Worm (Caenorhabditis elegans) whole organism, L2 larva: ENCODE data around the gene F38E11.9.

Source experiments
- C34F6.9 ChIP-seq: fragments of 150-350 bp; optimal IDR thresholded peaks from 2 replicates; lab custom pipeline; 2014; ENCODE audit warnings: missing biosample characterization, missing genetic modification characterization
- F13H6.1 ChIP-seq: sonication (generic microtip); optimal IDR thresholded peaks from 2 replicates; lab custom pipeline; 2016; ENCODE audit warnings: missing genetic modification characterization, missing compliant biosample characterization
- R02D3.7 ChIP-seq: fragments of 150-350 bp; optimal IDR thresholded peaks from 2 replicates; lab custom pipeline; 2014; ENCODE audit warnings: missing biosample characterization, missing genetic modification characterization
- Y55F3AM.14 ChIP-seq: fragments of 200-800 bp; sonication (Bioruptor generic); optimal IDR thresholded peaks from 2 replicates; lab custom pipeline; 2018; ENCODE audit warnings: mild to moderate bottlenecking, missing genetic modification characterization, missing compliant biosample characterization
- ZK546.5 ChIP-seq: sonication (generic microtip); optimal IDR thresholded peaks from 2 replicates; lab custom pipeline; 2017; ENCODE audit warnings: missing biosample characterization, missing genetic modification characterization
- alr-1 ChIP-seq: fragments of 150-350 bp; optimal IDR thresholded peaks from 2 replicates; lab custom pipeline; 2014; ENCODE audit warnings: missing biosample characterization, missing genetic modification characterization
- aly-2 ChIP-seq: fragments of 150-350 bp; optimal IDR thresholded peaks from 2 replicates; lab custom pipeline; 2014; ENCODE audit warnings: missing biosample characterization, missing genetic modification characterization
- ama-1 ChIP-seq: fragments of 150-350 bp; optimal IDR thresholded peaks from 2 replicates; lab custom pipeline; 2018; ENCODE audit warnings: inconsistent platforms
- blmp-1 ChIP-seq: sonication (generic microtip); optimal IDR thresholded peaks from 2 replicates; lab custom pipeline; 2017; ENCODE audit warnings: missing genetic modification characterization, mild to moderate bottlenecking, missing compliant biosample characterization, antibody characterized with exemption, moderate library complexity; ENCODE audit not compliant: insufficient read depth
- ceh-16 ChIP-seq: fragments of 150-350 bp; optimal IDR thresholded peaks from 2 replicates; lab custom pipeline; 2014; ENCODE audit warnings: missing biosample characterization, missing genetic modification characterization
- ceh-82 ChIP-seq: fragments of 150-350 bp; optimal IDR thresholded peaks from 2 replicates; lab custom pipeline; 2014; ENCODE audit warnings: missing biosample characterization, missing genetic modification characterization
- crh-2 ChIP-seq: sonication (generic microtip); optimal IDR thresholded peaks from 2 replicates; lab custom pipeline; 2017; ENCODE audit warnings: missing biosample characterization, missing genetic modification characterization
- dmd-4 ChIP-seq: sonication (generic microtip); optimal IDR thresholded peaks from 2 replicates; lab custom pipeline; 2017; ENCODE audit warnings: missing biosample characterization, missing genetic modification characterization
- egl-27 ChIP-seq: sonication (generic microtip); optimal IDR thresholded peaks from 3 replicates; lab custom pipeline; 2017; ENCODE audit warnings: missing biosample characterization, missing genetic modification reagents, missing genetic modification characterization
- elt-1 ChIP-seq: fragments of 150-350 bp; optimal IDR thresholded peaks from 2 replicates; lab custom pipeline; 2014; ENCODE audit warnings: missing biosample characterization, missing genetic modification characterization
- elt-3 ChIP-seq: sonication (generic microtip); optimal IDR thresholded peaks from 2 replicates; lab custom pipeline; 2017; ENCODE audit warnings: missing biosample characterization, missing genetic modification characterization
- fos-1 ChIP-seq: fragments of 150-350 bp; optimal IDR thresholded peaks from 2 replicates; lab custom pipeline; 2014; ENCODE audit warnings: missing biosample characterization, missing genetic modification characterization
- gmeb-1 ChIP-seq: fragments of 150-350 bp; optimal IDR thresholded peaks from 2 replicates; lab custom pipeline; 2014; ENCODE audit warnings: missing biosample characterization, missing genetic modification characterization
- lin-11 ChIP-seq: fragments of 150-350 bp; sonication (generic microtip); optimal IDR thresholded peaks from 2 replicates; lab custom pipeline; 2014; ENCODE audit warnings: missing biosample characterization, missing genetic modification characterization, inconsistent platforms, mixed read lengths
- lin-13 ChIP-seq: fragments of 150-350 bp; optimal IDR thresholded peaks from 2 replicates; lab custom pipeline; 2014; ENCODE audit warnings: missing biosample characterization, missing genetic modification reagents, missing genetic modification characterization
- lin-39 ChIP-seq: fragments of 150-350 bp; optimal IDR thresholded peaks from 2 replicates; lab custom pipeline; 2014; ENCODE audit warnings: missing biosample characterization, missing genetic modification reagents, missing genetic modification characterization
- lsy-2 ChIP-seq, 2 experiments: fragments of 150-350 bp in 1 of 2; sonication (generic microtip) in 1 of 2; optimal IDR thresholded peaks; 2 replicates each; lab custom pipeline; 2014 to 2017; ENCODE audit warnings: missing biosample characterization in 2 of 2, missing genetic modification characterization in 2 of 2
- mab-5 ChIP-seq: fragments of 150-350 bp; optimal IDR thresholded peaks from 2 replicates; lab custom pipeline; 2014; ENCODE audit warnings: missing biosample characterization, missing genetic modification characterization
- mbf-1 ChIP-seq: sonication (generic microtip); optimal IDR thresholded peaks from 2 replicates; lab custom pipeline; 2017; ENCODE audit warnings: missing biosample characterization, missing genetic modification characterization
- mdl-1 ChIP-seq, 2 experiments: fragments of 150-350 bp in 1 of 2; sonication (generic microtip) in 1 of 2; optimal IDR thresholded peaks; 2 replicates each; lab custom pipeline; 2017; ENCODE audit warnings: missing biosample characterization in 2 of 2, missing genetic modification characterization in 2 of 2
- nhr-10 ChIP-seq: sonication (generic microtip); optimal IDR thresholded peaks from 2 replicates; lab custom pipeline; 2017; ENCODE audit warnings: missing biosample characterization, missing genetic modification characterization
- nhr-11 ChIP-seq: fragments of 150-350 bp; optimal IDR thresholded peaks from 2 replicates; lab custom pipeline; 2014; ENCODE audit warnings: missing biosample characterization, missing genetic modification characterization
- nhr-12 ChIP-seq: fragments of 150-350 bp; optimal IDR thresholded peaks from 2 replicates; lab custom pipeline; 2014; ENCODE audit warnings: missing biosample characterization, missing genetic modification characterization
- nhr-21 ChIP-seq: fragments of 150-350 bp; optimal IDR thresholded peaks from 2 replicates; lab custom pipeline; 2014; ENCODE audit warnings: missing biosample characterization, missing genetic modification characterization
- nhr-23 ChIP-seq: fragments of 150-350 bp; optimal IDR thresholded peaks from 2 replicates; lab custom pipeline; 2014; ENCODE audit warnings: missing biosample characterization, missing genetic modification reagents, missing genetic modification characterization
- nhr-237 ChIP-seq: fragments of 150-350 bp; optimal IDR thresholded peaks from 2 replicates; lab custom pipeline; 2014; ENCODE audit warnings: missing biosample characterization, missing genetic modification characterization
- nhr-25 ChIP-seq: fragments of 150-350 bp; sonication (generic microtip); optimal IDR thresholded peaks from 3 replicates; lab custom pipeline; 2014; ENCODE audit warnings: missing biosample characterization, missing genetic modification characterization
- nhr-6 ChIP-seq: fragments of 150-350 bp; optimal IDR thresholded peaks from 2 replicates; lab custom pipeline; 2014; ENCODE audit warnings: missing biosample characterization, missing genetic modification characterization
- nhr-77 ChIP-seq: fragments of 150-350 bp; optimal IDR thresholded peaks from 2 replicates; lab custom pipeline; 2014; ENCODE audit warnings: missing biosample characterization, missing genetic modification characterization
- peb-1 ChIP-seq: fragments of 150-350 bp; optimal IDR thresholded peaks from 2 replicates; lab custom pipeline; 2014; ENCODE audit warnings: missing biosample characterization, missing genetic modification characterization
- sem-4 ChIP-seq: fragments of 150-350 bp; optimal IDR thresholded peaks from 2 replicates; lab custom pipeline; 2014; ENCODE audit warnings: missing biosample characterization, missing genetic modification reagents, missing genetic modification characterization
- skn-1 ChIP-seq: sonication (generic microtip); optimal IDR thresholded peaks from 2 replicates; lab custom pipeline; 2017; ENCODE audit warnings: missing biosample characterization, missing genetic modification characterization
- sma-3 ChIP-seq: sonication (generic microtip); optimal IDR thresholded peaks from 2 replicates; lab custom pipeline; 2016; ENCODE audit warnings: missing genetic modification reagents, missing genetic modification characterization, missing compliant biosample characterization
- sma-9 ChIP-seq, 2 experiments: fragments of 150-350 bp in 1 of 2; sonication (generic microtip) in 1 of 2; optimal IDR thresholded peaks; 2 replicates each; lab custom pipeline; 2014 to 2016; ENCODE audit warnings: missing genetic modification characterization in 2 of 2, mild to moderate bottlenecking in 1 of 2, missing biosample characterization in 1 of 2, missing compliant biosample characterization in 1 of 2, missing genetic modification reagents in 1 of 2, moderate library complexity in 1 of 2
- snpc-4 ChIP-seq: fragments of 150-350 bp; optimal IDR thresholded peaks from 2 replicates; lab custom pipeline; 2014; ENCODE audit warnings: missing biosample characterization, missing genetic modification characterization
- unc-39 ChIP-seq: fragments of 150-350 bp; optimal IDR thresholded peaks from 2 replicates; lab custom pipeline; 2014; ENCODE audit warnings: missing biosample characterization, missing genetic modification characterization
- unc-55 ChIP-seq: fragments of 150-350 bp; sonication (generic microtip); optimal IDR thresholded peaks from 3 replicates; lab custom pipeline; 2014; ENCODE audit warnings: missing biosample characterization, missing genetic modification reagents, missing genetic modification characterization
- unc-62 ChIP-seq: fragments of 150-350 bp; optimal IDR thresholded peaks from 2 replicates; lab custom pipeline; 2014; ENCODE audit warnings: missing biosample characterization, missing genetic modification reagents, missing genetic modification characterization
- zag-1 ChIP-seq: fragments of 150-350 bp; optimal IDR thresholded peaks from 2 replicates; lab custom pipeline; 2014; ENCODE audit warnings: missing biosample characterization, missing genetic modification characterization
- ztf-1 ChIP-seq: fragments of 200-800 bp; sonication (Bioruptor generic); conservative IDR thresholded peaks from 2 replicates; pipeline ENCODE4 v1.3.6; 2022; ENCODE audit warnings: missing genetic modification characterization, missing compliant biosample characterization
- ztf-11 ChIP-seq: sonication (generic microtip); optimal IDR thresholded peaks from 2 replicates; lab custom pipeline; 2017; ENCODE audit warnings: missing biosample characterization, missing genetic modification characterization
- ztf-4 ChIP-seq: fragments of 150-350 bp; optimal IDR thresholded peaks from 2 replicates; lab custom pipeline; 2014; ENCODE audit warnings: missing biosample characterization, missing genetic modification characterization

Gene F38E11.9

DNA sequence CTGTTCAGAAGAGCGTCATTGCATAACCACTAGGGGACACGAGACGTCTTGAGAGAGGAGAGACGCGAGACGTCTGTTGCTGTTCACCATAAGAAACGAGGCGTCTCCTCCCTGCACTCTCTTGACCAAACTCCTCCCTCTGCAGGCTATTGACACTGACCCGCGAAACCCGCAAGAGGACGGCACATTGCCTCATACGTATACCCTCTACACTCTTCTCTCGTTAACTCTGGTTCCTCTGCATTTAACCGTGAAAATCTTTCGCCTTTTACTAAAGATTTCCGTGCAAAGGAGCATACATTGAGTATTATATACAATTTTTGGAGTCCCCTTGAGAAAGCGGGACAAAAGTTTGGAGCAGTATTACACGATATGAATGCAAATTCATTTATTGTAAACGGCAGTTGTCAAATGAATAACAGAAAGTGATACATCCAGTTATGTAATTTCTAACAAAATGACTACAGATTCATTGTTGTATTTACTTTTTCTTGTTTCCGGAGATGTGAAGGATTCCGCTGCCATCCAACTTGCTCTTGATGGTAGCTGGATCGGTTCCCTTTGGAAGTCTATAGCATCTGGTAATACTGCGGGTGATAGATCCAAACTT, 682 bp upstream of the F38E11.9 start (continued):
- peak; percentile 66 to 84 for TF ChIP-seq mdl-1 (tag; optimal IDR thresholded peaks at IDR 0.05; lab: Kevin White, UChicago)
- TF ChIP-seq sma-9 (GFP tag; optimal IDR thresholded peaks at IDR 0.05; lab: Kevin White, UChicago), result peak; percentile 96
- no peak for TF ChIP-seq sma-9 (tag; optimal IDR thresholded peaks at IDR 0.05; lab: Kevin White, UChicago)
- TF ChIP-seq nhr-23 (tag; lab: Kevin White, UChicago), result no peak
- peak; percentile 92 for TF ChIP-seq lin-13 (GFP tag; lab: Kevin White, UChicago)
- peak; percentile 44 for TF ChIP-seq nhr-237 (tag; lab: Kevin White, UChicago)
- no peak for TF ChIP-seq ztf-1 (GFP tag; lab: Robert Waterston, UW)
- no peak for TF ChIP-seq unc-62 (GFP tag; lab: Kevin White, UChicago)
- TF ChIP-seq unc-39 (tag; lab: Kevin White, UChicago), result no peak
- peak; percentile 19 for TF ChIP-seq ZK546.5 (tag; lab: Kevin White, UChicago)
- peak; percentile 76 for TF ChIP-seq gmeb-1
- TF ChIP-seq unc-55 (GFP tag; lab: Kevin White, UChicago), result peak; percentile 83
- TF ChIP-seq skn-1 (tag; lab: Kevin White, UChicago), result peak; percentile 68
- TF ChIP-seq nhr-25 (tag; lab: Kevin White, UChicago), result peak; percentile 88
- peak; percentile 44 for TF ChIP-seq nhr-11
- peak; percentile 93 for TF ChIP-seq sma-3
- TF ChIP-seq lsy-2 (tag; optimal IDR thresholded peaks at IDR 0.05; lab: Kevin White, UChicago), result peak; percentile 84 to 92
- peak; percentile 88 for TF ChIP-seq nhr-6 (tag; lab: Kevin White, UChicago)
- TF ChIP-seq alr-1 (tag; lab: Kevin White, UChicago), result no peak
- peak; percentile 67 for TF ChIP-seq nhr-10
- TF ChIP-seq peb-1 (tag; lab: Kevin White, UChicago), result no peak
- peak; percentile 72 for TF ChIP-seq mab-5 (tag; lab: Kevin White, UChicago)
- TF ChIP-seq, all 48 proteins: peak for 36

DNA sequence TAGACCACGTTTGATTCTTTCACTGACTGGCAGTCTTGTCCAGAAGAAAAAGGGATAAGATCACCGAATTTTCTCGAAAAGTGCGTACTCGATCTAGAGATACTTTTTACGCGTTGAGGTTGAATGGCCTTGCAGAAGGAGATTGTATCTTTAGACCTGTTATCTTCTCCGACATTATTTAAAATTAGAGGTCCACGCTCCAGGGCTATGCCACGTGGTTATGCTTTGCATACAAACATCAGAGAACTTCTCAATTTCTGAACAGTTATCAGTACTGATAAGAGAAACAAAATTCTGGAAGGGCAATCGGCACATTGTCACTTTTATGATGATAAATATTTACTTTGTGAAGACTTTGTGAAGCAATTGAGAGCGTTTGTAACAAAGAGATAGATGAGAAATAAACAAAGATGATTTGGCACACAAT, 1.7 kb downstream of the F38E11.9 start:
- no peak for TF ChIP-seq R02D3.7 (tag; lab: Kevin White, UChicago)
- no peak for TF ChIP-seq zag-1 (tag; lab: Kevin White, UChicago)
- TF ChIP-seq elt-1, result peak; percentile 64
- no peak for TF ChIP-seq Y55F3AM.14 (GFP tag; lab: Kevin White, UChicago)
- TF ChIP-seq mbf-1 (tag; lab: Kevin White, UChicago), result no peak
- TF ChIP-seq ztf-1 (GFP tag; lab: Robert Waterston, UW), result no peak
- peak; percentile 74 for TF ChIP-seq skn-1 (tag; lab: Kevin White, UChicago)
- no peak for TF ChIP-seq unc-55 (GFP tag; lab: Kevin White, UChicago)
- no peak for TF ChIP-seq ZK546.5 (tag; lab: Kevin White, UChicago)
- no peak for TF ChIP-seq peb-1 (tag; lab: Kevin White, UChicago)
- no peak for TF ChIP-seq elt-3
- peak; percentile 88 for TF ChIP-seq nhr-21 (tag; lab: Kevin White, UChicago)
- TF ChIP-seq aly-2 (tag; lab: Kevin White, UChicago), result no peak
- TF ChIP-seq nhr-6 (tag; lab: Kevin White, UChicago), result peak; percentile 82
- TF ChIP-seq nhr-25 (tag; lab: Kevin White, UChicago), result peak; percentile 17
- TF ChIP-seq gmeb-1, result peak; percentile 59
- peak; percentile 41 for TF ChIP-seq lin-13 (GFP tag; lab: Kevin White, UChicago)
- no peak for TF ChIP-seq lin-11 (tag; lab: Kevin White, UChicago)
- TF ChIP-seq lsy-2 (tag; optimal IDR thresholded peaks at IDR 0.05; lab: Kevin White, UChicago), result peak in 1 of 2 experiments; percentile 56
- TF ChIP-seq nhr-12 (tag; lab: Kevin White, UChicago), result no peak
- peak; percentile 35 for TF ChIP-seq ama-1 (lab: Kevin White, UChicago)
- TF ChIP-seq ceh-16 (tag; lab: Kevin White, UChicago), result peak; percentile 82
- no peak for TF ChIP-seq mab-5 (tag; lab: Kevin White, UChicago)
- peak; percentile 11 for TF ChIP-seq egl-27 (tag; lab: Kevin White, UChicago)
- TF ChIP-seq F13H6.1 (tag; lab: Kevin White, UChicago), result peak; percentile 58
- TF ChIP-seq ztf-11 (tag; lab: Kevin White, UChicago), result no peak
- TF ChIP-seq crh-2 (tag; lab: Kevin White, UChicago), result peak; percentile 97
- no peak for TF ChIP-seq nhr-23 (tag; lab: Kevin White, UChicago)
- no peak for TF ChIP-seq snpc-4
- TF ChIP-seq blmp-1 (tag; lab: Kevin White, UChicago), result peak; percentile 61
- peak; percentile 3 for TF ChIP-seq nhr-10
- no peak for TF ChIP-seq C34F6.9 (tag; lab: Kevin White, UChicago)
- TF ChIP-seq nhr-77 (tag; lab: Kevin White, UChicago), result no peak
- no peak for TF ChIP-seq nhr-237 (tag; lab: Kevin White, UChicago)
- peak; percentile 94 for TF ChIP-seq sma-9 (GFP tag; optimal IDR thresholded peaks at IDR 0.05; lab: Kevin White, UChicago)
- TF ChIP-seq sma-9 (tag; optimal IDR thresholded peaks at IDR 0.05; lab: Kevin White, UChicago), result no peak
- TF ChIP-seq sem-4 (tag; lab: Kevin White, UChicago), result peak; percentile 62
- no peak for TF ChIP-seq ztf-4 (tag; lab: Kevin White, UChicago)
- TF ChIP-seq sma-3, result peak; percentile 89
- TF ChIP-seq nhr-11, result no peak
- no peak for TF ChIP-seq dmd-4 (tag; lab: Kevin White, UChicago)
- TF ChIP-seq mdl-1 (tag; optimal IDR thresholded peaks at IDR 0.05; lab: Kevin White, UChicago), result peak; percentile 72 to 87
- no peak for TF ChIP-seq lin-39
- no peak for TF ChIP-seq ceh-82 (tag; lab: Kevin White, UChicago)
- TF ChIP-seq alr-1 (tag; lab: Kevin White, UChicago), result no peak
- no peak for TF ChIP-seq unc-39 (tag; lab: Kevin White, UChicago)
- TF ChIP-seq fos-1 (tag; lab: Kevin White, UChicago), result peak; percentile 39
